Worm (Caenorhabditis elegans): ENCODE measurements around the gene aman-2.

- TF ChIP-seq ama-1 (optimal IDR thresholded peaks at IDR 0.05): no peak
- no peak for TF ChIP-seq flt-1 (GFP tag; IDR thresholded peaks at IDR 0.05)
- TF ChIP-seq sea-1 (GFP tag; conservative IDR thresholded peaks at IDR 0.05): no peak
- TF ChIP-seq scrt-1 (GFP tag; IDR thresholded peaks at IDR 0.05): no peak
- no peak for TF ChIP-seq F13C5.2 (tag; optimal IDR thresholded peaks at IDR 0.05)
- no peak for TF ChIP-seq ets-7 (tag; optimal IDR thresholded peaks at IDR 0.05)
- no peak for TF ChIP-seq hmbx-1 (tag; optimal IDR thresholded peaks at IDR 0.05)
- TF ChIP-seq hmg-4 (GFP tag; optimal IDR thresholded peaks at IDR 0.05): no peak
- no peak for TF ChIP-seq hnd-1 (tag; optimal IDR thresholded peaks at IDR 0.05)
- no peak for TF ChIP-seq tbx-11 (GFP tag; IDR thresholded peaks at IDR 0.05)
These were observed 35.4 kb downstream of the aman-2 start for ce11 chrV:11897604-11898003.

All from whole organism, early embryonic.